Worm (Caenorhabditis elegans) whole organism, late embryonic: ENCODE measurements around the gene ula-1.
"Not testable (repeated sequence)": the region's sequence is repeated elsewhere in the genome, so short reads cannot be mapped to it uniquely, and the experiment has no call there.

Experiments
- C08G9.2 ChIP-seq: sonication (generic microtip); optimal IDR thresholded peaks from 2 replicates; lab custom pipeline; 2016; ENCODE audit warnings: mild to moderate bottlenecking, missing genetic modification characterization, moderate library complexity, missing compliant biosample characterization
- C38D4.7 ChIP-seq: fragments of 200-800 bp; sonication (Bioruptor generic); optimal IDR thresholded peaks from 2 replicates; lab custom pipeline; 2018; ENCODE audit warnings: mild to moderate bottlenecking, missing genetic modification characterization, moderate library complexity, missing compliant biosample characterization
- F13H6.1 ChIP-seq: sonication (generic microtip); optimal IDR thresholded peaks from 2 replicates; lab custom pipeline; 2016; ENCODE audit warnings: missing genetic modification characterization, missing compliant biosample characterization
- K02D7.2 ChIP-seq: sonication (generic microtip); optimal IDR thresholded peaks from 2 replicates; lab custom pipeline; 2017; ENCODE audit warnings: mild to moderate bottlenecking, missing genetic modification characterization, missing compliant biosample characterization
- K09A11.1 ChIP-seq: sonication (generic microtip); optimal IDR thresholded peaks from 2 replicates; lab custom pipeline; 2017; ENCODE audit warnings: antibody characterized with exemption, mild to moderate bottlenecking, missing genetic modification characterization, missing compliant biosample characterization; ENCODE audit not compliant: insufficient read depth
- T23F11.4 ChIP-seq: fragments of 200-800 bp; sonication (Bioruptor generic); optimal IDR thresholded peaks from 2 replicates; lab custom pipeline; 2018; ENCODE audit warnings: mild to moderate bottlenecking, missing genetic modification characterization, missing compliant biosample characterization
- ahr-1 ChIP-seq: sonication (generic microtip); optimal IDR thresholded peaks from 2 replicates; lab custom pipeline; 2016; ENCODE audit warnings: missing genetic modification characterization, missing compliant biosample characterization
- ceh-14 ChIP-seq: sonication (generic microtip); optimal IDR thresholded peaks from 2 replicates; lab custom pipeline; 2016; ENCODE audit warnings: missing genotype, missing genetic modification characterization, missing compliant biosample characterization
- ceh-2 ChIP-seq: sonication (generic microtip); optimal IDR thresholded peaks from 2 replicates; lab custom pipeline; 2016; ENCODE audit warnings: missing genotype, missing genetic modification characterization, missing compliant biosample characterization
- ceh-24 ChIP-seq: sonication (generic microtip); optimal IDR thresholded peaks from 2 replicates; lab custom pipeline; 2016; ENCODE audit warnings: mild to moderate bottlenecking, missing genetic modification characterization, missing compliant biosample characterization
- ceh-31 ChIP-seq: sonication (generic microtip); optimal IDR thresholded peaks from 2 replicates; lab custom pipeline; 2016; ENCODE audit warnings: missing genetic modification characterization, missing compliant biosample characterization
- ceh-34 ChIP-seq: sonication (generic microtip); optimal IDR thresholded peaks from 2 replicates; lab custom pipeline; 2016; ENCODE audit warnings: mild to moderate bottlenecking, missing genetic modification characterization, missing compliant biosample characterization
- ceh-45 ChIP-seq: fragments of 200-800 bp; sonication (Bioruptor generic); IDR thresholded peaks from 2 replicates; pipeline ENCODE4 v1.3.6; 2022; ENCODE audit warnings: missing genetic modification reagents, missing genetic modification characterization, missing compliant biosample characterization
- ceh-48 ChIP-seq: sonication (generic microtip); optimal IDR thresholded peaks from 2 replicates; lab custom pipeline; 2016; ENCODE audit warnings: missing genetic modification characterization, inconsistent platforms, missing compliant biosample characterization
- ceh-6 ChIP-seq: fragments of 200-800 bp; sonication (Bioruptor generic); optimal IDR thresholded peaks from 2 replicates; lab custom pipeline; 2018; ENCODE audit warnings: mild to moderate bottlenecking, missing genetic modification characterization, missing compliant biosample characterization
- che-1 ChIP-seq: sonication (generic microtip); optimal IDR thresholded peaks from 2 replicates; lab custom pipeline; 2016; ENCODE audit warnings: mild to moderate bottlenecking, missing genetic modification characterization, missing compliant biosample characterization
- dve-1 ChIP-seq: sonication (generic microtip); optimal IDR thresholded peaks from 2 replicates; lab custom pipeline; 2017; ENCODE audit warnings: antibody characterized with exemption, mild to moderate bottlenecking, missing genetic modification characterization, missing compliant biosample characterization
- ets-4 ChIP-seq: sonication (generic microtip); optimal IDR thresholded peaks from 2 replicates; lab custom pipeline; 2016; ENCODE audit warnings: missing genetic modification characterization, missing compliant biosample characterization
- eyg-1 ChIP-seq: sonication (generic microtip); optimal IDR thresholded peaks from 2 replicates; lab custom pipeline; 2016; ENCODE audit warnings: missing genotype, missing genetic modification characterization, missing compliant biosample characterization
- fax-1 ChIP-seq: sonication (generic microtip); optimal IDR thresholded peaks from 2 replicates; lab custom pipeline; 2016; ENCODE audit warnings: missing genotype, missing genetic modification characterization, missing compliant biosample characterization
- fkh-6 ChIP-seq: sonication (generic microtip); optimal IDR thresholded peaks from 2 replicates; lab custom pipeline; 2016; ENCODE audit warnings: missing genetic modification characterization, missing compliant biosample characterization
- hlh-15 ChIP-seq: sonication (generic microtip); optimal IDR thresholded peaks from 2 replicates; lab custom pipeline; 2016; ENCODE audit warnings: missing genetic modification characterization, missing compliant biosample characterization
- hlh-8 ChIP-seq: sonication (generic microtip); optimal IDR thresholded peaks from 2 replicates; lab custom pipeline; 2016; ENCODE audit warnings: missing genotype, missing genetic modification characterization, missing compliant biosample characterization
- lim-6 ChIP-seq: sonication (generic microtip); optimal IDR thresholded peaks from 2 replicates; lab custom pipeline; 2016; ENCODE audit warnings: missing genetic modification characterization, missing compliant biosample characterization
- lin-11 ChIP-seq: fragments of 200-800 bp; sonication (Bioruptor generic); optimal IDR thresholded peaks from 2 replicates; lab custom pipeline; 2018; ENCODE audit warnings: mild to moderate bottlenecking, missing genetic modification characterization, missing compliant biosample characterization
- madf-2 ChIP-seq: sonication (generic microtip); optimal IDR thresholded peaks from 2 replicates; lab custom pipeline; 2017; ENCODE audit warnings: missing genetic modification characterization, missing compliant biosample characterization
- nfya-1 ChIP-seq: sonication (generic microtip); optimal IDR thresholded peaks from 2 replicates; lab custom pipeline; 2017; ENCODE audit warnings: missing genetic modification characterization, mild to moderate bottlenecking, missing compliant biosample characterization, antibody characterized with exemption, moderate library complexity
- nhr-11 ChIP-seq: fragments of 150-350 bp; optimal IDR thresholded peaks from 2 replicates; lab custom pipeline; 2014; ENCODE audit warnings: missing biosample characterization, missing genetic modification characterization
- npax-4 ChIP-seq: sonication (generic microtip); optimal IDR thresholded peaks from 2 replicates; lab custom pipeline; 2016; ENCODE audit warnings: missing genetic modification characterization, missing compliant biosample characterization
- pax-1 ChIP-seq: fragments of 150-350 bp; optimal IDR thresholded peaks from 2 replicates; lab custom pipeline; 2014; ENCODE audit warnings: missing biosample characterization, missing genetic modification characterization
- pha-2 ChIP-seq: sonication (generic microtip); optimal IDR thresholded peaks from 2 replicates; lab custom pipeline; 2017; ENCODE audit warnings: mild to moderate bottlenecking, missing genetic modification characterization, missing compliant biosample characterization
- pros-1 ChIP-seq: fragments of 150-350 bp; optimal IDR thresholded peaks from 2 replicates; lab custom pipeline; 2014; ENCODE audit warnings: missing biosample characterization, missing genetic modification reagents, missing genetic modification characterization
- ref-2 ChIP-seq: sonication (generic microtip); optimal IDR thresholded peaks from 2 replicates; lab custom pipeline; 2016; ENCODE audit warnings: missing genetic modification characterization, missing compliant biosample characterization
- rnt-1 ChIP-seq: sonication (generic microtip); optimal IDR thresholded peaks from 2 replicates; lab custom pipeline; 2016; ENCODE audit warnings: missing genetic modification characterization, missing compliant biosample characterization
- sdc-2 ChIP-seq: sonication (generic microtip); optimal IDR thresholded peaks from 2 replicates; lab custom pipeline; 2016; ENCODE audit warnings: missing genotype, missing genetic modification characterization, missing compliant biosample characterization
- sox-2 ChIP-seq: fragments of 200-800 bp; sonication (Bioruptor generic); IDR thresholded peaks from 2 replicates; pipeline ENCODE4 v1.3.6; 2022; ENCODE audit warnings: missing genetic modification reagents, missing genetic modification characterization, missing compliant biosample characterization
- ttx-3 ChIP-seq: sonication (generic microtip); optimal IDR thresholded peaks from 2 replicates; lab custom pipeline; 2016; ENCODE audit warnings: missing genetic modification reagents, missing genetic modification characterization, missing compliant biosample characterization
- unc-3 ChIP-seq, 2 experiments: fragments of 200-800 bp in 1 of 2; sonication (Bioruptor generic) in 1 of 2; sonication (generic microtip) in 1 of 2; conservative IDR thresholded peaks in 1 of 2; optimal IDR thresholded peaks in 1 of 2; 2 replicates each; pipeline versions ENCODE4 v1.3.6 to Lab custom; 2016 to 2022; ENCODE audit warnings: missing compliant biosample characterization in 2 of 2, missing genetic modification characterization in 2 of 2, missing genetic modification reagents in 1 of 2
- unc-42 ChIP-seq: sonication (generic microtip); optimal IDR thresholded peaks from 2 replicates; lab custom pipeline; 2016; ENCODE audit warnings: missing genotype, missing genetic modification characterization, missing compliant biosample characterization
- unc-86 ChIP-seq: sonication (generic microtip); optimal IDR thresholded peaks from 2 replicates; lab custom pipeline; 2016; ENCODE audit warnings: missing genetic modification characterization, missing compliant biosample characterization
- ztf-16 ChIP-seq: sonication (generic microtip); optimal IDR thresholded peaks from 2 replicates; lab custom pipeline; 2017; ENCODE audit warnings: missing genetic modification characterization, missing compliant biosample characterization

Gene ula-1

ce11 chrIII:4922020-4922419, 1.9 kb upstream of the ula-1 start, which contains the start of gene mmab-1:
TSS of gene mmab-1 (minus strand) at chrIII:4922114.
- TF ChIP-seq fkh-6 (tag; lab: Kevin White, UChicago); lim-6 (tag; lab: Kevin White, UChicago); F13H6.1: not testable (repeated sequence)

ce11 chrIII:4918906-4919305, 1.2 kb downstream of the ula-1 start:
- TF ChIP-seq fax-1 (no peak), lin-11 (tag; lab: Kevin White, UChicago) (no peak), ceh-45 (GFP tag; lab: Robert Waterston, UW) (no peak), unc-86 (tag; lab: Kevin White, UChicago) (no peak), che-1 (tag; lab: Kevin White, UChicago) (no peak), lim-6 (tag; lab: Kevin White, UChicago) (no peak), eyg-1 (tag; lab: Kevin White, UChicago) (no peak), ahr-1 (tag; lab: Kevin White, UChicago) (no peak)

ce11 chrIII:4917960-4918712, 2.0 kb downstream of the ula-1 start, which contains the start of gene rpb-8:
TSS of gene rpb-8 (minus strand) at chrIII:4918008.
- no peak for TF ChIP-seq ceh-14 (tag; lab: Kevin White, UChicago)
- peak; percentile 15 for TF ChIP-seq unc-42
- TF ChIP-seq nfya-1 (tag; lab: Kevin White, UChicago): peak; percentile 46
- peak; percentile 41 for TF ChIP-seq ceh-31 (tag; lab: Kevin White, UChicago)
- TF ChIP-seq, all 69 proteins: peak for 3

ce11 chrIII:4917077-4917476, 3.0 kb downstream of the ula-1 start, which contains the start of gene rars-1:
TSS of gene rars-1 (minus strand) at chrIII:4917177.
- no peak for TF ChIP-seq unc-86 (tag; lab: Kevin White, UChicago)
- TF ChIP-seq pax-1 (tag; lab: Kevin White, UChicago): no peak
- TF ChIP-seq pros-1 (tag; lab: Kevin White, UChicago): no peak
- no peak for TF ChIP-seq C08G9.2 (tag; lab: Kevin White, UChicago)
- TF ChIP-seq npax-4 (tag; lab: Kevin White, UChicago): no peak
- no peak for TF ChIP-seq eyg-1 (tag; lab: Kevin White, UChicago)
- no peak for TF ChIP-seq ceh-6
- no peak for TF ChIP-seq K09A11.1

ce11 chrIII:4913736-4914135, 6.4 kb downstream of the ula-1 start:
- TF ChIP-seq dve-1: no peak
- no peak for TF ChIP-seq ceh-24
- no peak for TF ChIP-seq T23F11.4 (GFP tag; lab: Kevin White, UChicago)
- no peak for TF ChIP-seq ceh-31 (tag; lab: Kevin White, UChicago)
- TF ChIP-seq pha-2: no peak
- TF ChIP-seq F13H6.1: no peak
- TF ChIP-seq ztf-16: no peak
- TF ChIP-seq K02D7.2 (tag; lab: Kevin White, UChicago): no peak
- TF ChIP-seq sdc-2 (tag; lab: Kevin White, UChicago): no peak
- TF ChIP-seq, all 69 proteins: peak for 0

- TF ChIP-seq ttx-3 (tag; lab: Kevin White, UChicago) (no peak), ets-4 (tag; lab: Kevin White, UChicago) (peak; percentile 75), nhr-11 (no peak), ref-2 (peak; percentile 25), hlh-15 (tag; lab: Kevin White, UChicago) (no peak), hlh-8 (tag; lab: Kevin White, UChicago) (peak; percentile 72), unc-3 (GFP tag; conservative IDR thresholded peaks at IDR 0.05; lab: Robert Waterston, UW) (no peak), unc-3 (tag; optimal IDR thresholded peaks at IDR 0.05; lab: Kevin White, UChicago) (no peak), ceh-34 (tag; lab: Kevin White, UChicago) (no peak), rnt-1 (tag; lab: Kevin White, UChicago) (peak; percentile 7), C38D4.7 (GFP tag; lab: Kevin White, UChicago) (no peak), ztf-16 (peak; percentile 13), sox-2 (GFP tag; lab: Robert Waterston, UW) (no peak), ceh-24 (no peak), sdc-2 (tag; lab: Kevin White, UChicago) (no peak), ceh-31 (tag; lab: Kevin White, UChicago) (peak; percentile 85), T23F11.4 (GFP tag; lab: Kevin White, UChicago) (no peak), K09A11.1 (no peak), ceh-2 (peak; percentile 71), madf-2 (tag; lab: Kevin White, UChicago) (no peak), ceh-48 (tag; lab: Kevin White, UChicago) (no peak)
These were observed 7.8 kb downstream of the ula-1 start, which contains the start of the genes F26F4.9 and cee-1 for ce11 chrIII:4912317-4912716. TSS of gene F26F4.9 (minus strand) at chrIII:4912521. TSS of gene cee-1 (plus strand) at chrIII:4912699.
